Fruit fly (Drosophila melanogaster): ENCODE data around the gene Hsc20.

- no peak for TF ChIP-seq Mio (GFP tag; optimal IDR thresholded peaks at IDR 0.05)
- TF ChIP-seq CrebA (GFP tag; optimal IDR thresholded peaks at IDR 0.05; ENCODE audit: borderline replicate concordance), result no peak
- TF ChIP-seq Sp1 (GFP tag; optimal IDR thresholded peaks at IDR 0.05), result no peak
- TF ChIP-seq jim (GFP tag; optimal IDR thresholded peaks at IDR 0.05), result no peak
- no peak for TF ChIP-seq dmrt93B (GFP tag; optimal IDR thresholded peaks at IDR 0.05)
- TF ChIP-seq Hr83 (GFP tag; optimal IDR thresholded peaks at IDR 0.05; ENCODE audit: poor library complexity, severe bottlenecking), result no peak
- no peak for TF ChIP-seq h (GFP tag; optimal IDR thresholded peaks at IDR 0.05)
- no peak for TF ChIP-seq Abd-B (GFP tag; optimal IDR thresholded peaks at IDR 0.05)
- TF ChIP-seq HLH106 (tag; optimal IDR thresholded peaks at IDR 0.05), result no peak
- TF ChIP-seq lola (GFP tag; optimal IDR thresholded peaks at IDR 0.05), result no peak
- TF ChIP-seq rgr (GFP tag; optimal IDR thresholded peaks at IDR 0.05), result no peak
Measured at dm6 chr3L:16213201-16213600, 19.7 kb upstream of the Hsc20 start.
